Worm (Caenorhabditis elegans) whole organism, mixed stage, embryonic: ENCODE measurements around the gene pis-1.
A peak's percentile ranks its signal among the peaks of the same experiment; 100 is the strongest.

Experiments used
- M03D4.4 ChIP-seq: sonication (generic microtip); optimal IDR thresholded peaks from 2 replicates; lab custom pipeline; 2017; ENCODE audit warnings: mild to moderate bottlenecking, missing genetic modification characterization, missing compliant biosample characterization
- bed-3 ChIP-seq: fragments of 200-800 bp; sonication (Bioruptor generic); optimal IDR thresholded peaks from 3 replicates; lab custom pipeline; 2018; ENCODE audit warnings: mild to moderate bottlenecking, missing genetic modification characterization, moderate library complexity, missing compliant biosample characterization
- blmp-1 ChIP-seq: fragments of 150-350 bp; optimal IDR thresholded peaks from 2 replicates; lab custom pipeline; 2014; ENCODE audit warnings: missing biosample characterization, missing genetic modification characterization
- ceh-39 ChIP-seq: fragments of 150-350 bp; optimal IDR thresholded peaks from 2 replicates; lab custom pipeline; 2014; ENCODE audit warnings: missing biosample characterization, missing genetic modification characterization
- ceh-43 ChIP-seq: fragments of 200-800 bp; sonication (Bioruptor generic); optimal IDR thresholded peaks from 2 replicates; lab custom pipeline; 2018; ENCODE audit warnings: mild to moderate bottlenecking, missing genetic modification characterization, moderate library complexity, missing compliant biosample characterization
- ceh-83 ChIP-seq: fragments of 200-800 bp; sonication (Bioruptor generic); optimal IDR thresholded peaks from 2 replicates; lab custom pipeline; 2018; ENCODE audit warnings: mild to moderate bottlenecking, missing genetic modification characterization, missing compliant biosample characterization
- ces-1 ChIP-seq: fragments of 150-350 bp; optimal IDR thresholded peaks from 2 replicates; lab custom pipeline; 2014; ENCODE audit warnings: missing biosample characterization, missing genetic modification reagents, missing genetic modification characterization
- cnd-1 ChIP-seq: fragments of 200-800 bp; sonication (Bioruptor generic); optimal IDR thresholded peaks from 2 replicates; lab custom pipeline; 2018; ENCODE audit warnings: mild to moderate bottlenecking, missing genetic modification characterization, missing compliant biosample characterization
- drap-1 ChIP-seq: fragments of 200-800 bp; sonication (Bioruptor generic); optimal IDR thresholded peaks from 3 replicates; lab custom pipeline; 2018; ENCODE audit warnings: mild to moderate bottlenecking, missing genetic modification characterization, missing compliant biosample characterization
- elt-1 ChIP-seq: sonication (generic microtip); optimal IDR thresholded peaks from 2 replicates; lab custom pipeline; 2017; ENCODE audit warnings: missing genetic modification characterization, mild to moderate bottlenecking, missing compliant biosample characterization, antibody characterized with exemption, moderate library complexity, borderline replicate concordance; ENCODE audit not compliant: insufficient read depth
- elt-3 ChIP-seq: fragments of 150-350 bp; optimal IDR thresholded peaks from 2 replicates; lab custom pipeline; 2014; ENCODE audit warnings: missing biosample characterization, missing genetic modification characterization
- flh-1 ChIP-seq: fragments of 200-800 bp; sonication (Bioruptor generic); optimal IDR thresholded peaks from 2 replicates; lab custom pipeline; 2018; ENCODE audit warnings: mild to moderate bottlenecking, missing genetic modification characterization, moderate library complexity, missing compliant biosample characterization
- ham-2 ChIP-seq: fragments of 200-800 bp; sonication (Bioruptor generic); optimal IDR thresholded peaks from 2 replicates; lab custom pipeline; 2018; ENCODE audit warnings: mild to moderate bottlenecking, missing genetic modification characterization, missing compliant biosample characterization
- lsy-2 ChIP-seq: fragments of 150-350 bp; optimal IDR thresholded peaks from 2 replicates; lab custom pipeline; 2014; ENCODE audit warnings: missing biosample characterization, missing genetic modification characterization
- mab-5 ChIP-seq: fragments of 150-350 bp; optimal IDR thresholded peaks from 2 replicates; lab custom pipeline; 2014; ENCODE audit warnings: missing biosample characterization, missing genetic modification characterization
- mls-2 ChIP-seq: sonication (generic microtip); optimal IDR thresholded peaks from 2 replicates; lab custom pipeline; 2016; ENCODE audit warnings: mild to moderate bottlenecking, missing genetic modification characterization, moderate library complexity, missing compliant biosample characterization
- nhr-12 ChIP-seq: fragments of 150-350 bp; optimal IDR thresholded peaks from 2 replicates; lab custom pipeline; 2014; ENCODE audit warnings: missing biosample characterization, missing genetic modification characterization
- nhr-2 ChIP-seq: fragments of 150-350 bp; optimal IDR thresholded peaks from 2 replicates; lab custom pipeline; 2014; ENCODE audit warnings: missing biosample characterization, missing genetic modification characterization
- nhr-237 ChIP-seq: fragments of 150-350 bp; optimal IDR thresholded peaks from 2 replicates; lab custom pipeline; 2014; ENCODE audit warnings: missing biosample characterization, missing genetic modification characterization
- nhr-28 ChIP-seq: fragments of 150-350 bp; optimal IDR thresholded peaks from 2 replicates; lab custom pipeline; 2014; ENCODE audit warnings: missing biosample characterization, missing genetic modification characterization
- nhr-76 ChIP-seq: sonication (generic microtip); optimal IDR thresholded peaks from 2 replicates; lab custom pipeline; 2017; ENCODE audit warnings: missing biosample characterization, missing genetic modification characterization
- pha-4 ChIP-seq: fragments of 150-350 bp; optimal IDR thresholded peaks from 2 replicates; lab custom pipeline; 2018; ENCODE audit warnings: missing biosample characterization, missing genetic modification reagents, missing genetic modification characterization
- sem-2 ChIP-seq: fragments of 200-800 bp; sonication (Bioruptor generic); optimal IDR thresholded peaks from 2 replicates; lab custom pipeline; 2018; ENCODE audit warnings: mild to moderate bottlenecking, missing genetic modification characterization, missing compliant biosample characterization
- snpc-4 ChIP-seq: fragments of 150-350 bp; optimal IDR thresholded peaks from 2 replicates; lab custom pipeline; 2014; ENCODE audit warnings: missing biosample characterization, missing genetic modification characterization
- sptf-1 ChIP-seq: sonication (generic microtip); optimal IDR thresholded peaks from 2 replicates; lab custom pipeline; 2017; ENCODE audit warnings: mild to moderate bottlenecking, missing genetic modification characterization, moderate library complexity, missing compliant biosample characterization
- tbx-8 ChIP-seq: fragments of 200-800 bp; sonication (Bioruptor generic); optimal IDR thresholded peaks from 2 replicates; lab custom pipeline; 2018; ENCODE audit warnings: mild to moderate bottlenecking, missing genetic modification characterization, moderate library complexity, missing compliant biosample characterization
- unc-120 ChIP-seq: sonication (generic microtip); optimal IDR thresholded peaks from 2 replicates; lab custom pipeline; 2017; ENCODE audit warnings: missing genetic modification characterization, missing compliant biosample characterization; ENCODE audit not compliant: poor library complexity, severe bottlenecking
- unc-39 ChIP-seq: fragments of 150-350 bp; optimal IDR thresholded peaks from 2 replicates; lab custom pipeline; 2014; ENCODE audit warnings: missing biosample characterization, missing genetic modification characterization
- unc-62 ChIP-seq: fragments of 150-350 bp; optimal IDR thresholded peaks from 2 replicates; lab custom pipeline; 2014; ENCODE audit warnings: missing biosample characterization, missing genetic modification reagents, missing genetic modification characterization
- zip-8 ChIP-seq: fragments of 150-350 bp; optimal IDR thresholded peaks from 2 replicates; lab custom pipeline; 2014; ENCODE audit warnings: missing biosample characterization, missing genetic modification characterization
- ztf-11 ChIP-seq: fragments of 150-350 bp; optimal IDR thresholded peaks from 2 replicates; lab custom pipeline; 2014; ENCODE audit warnings: missing biosample characterization, missing genetic modification characterization

pis-1 gene

ce11 chrIV:9822585-9822984 lies 26.2 kb upstream of the pis-1 start:
- no peak for TF ChIP-seq elt-1 (tag; lab: Kevin White, UChicago)
- TF ChIP-seq cnd-1: no peak
- no peak for TF ChIP-seq unc-62 (GFP tag; lab: Kevin White, UChicago)
- TF ChIP-seq elt-3 (tag; lab: Kevin White, UChicago): no peak
- no peak for TF ChIP-seq ceh-83

- TF ChIP-seq zip-8 (tag; lab: Kevin White, UChicago) (no peak), lsy-2 (tag; lab: Kevin White, UChicago) (no peak), elt-1 (tag; lab: Kevin White, UChicago) (no peak), pha-4 (tag; lab: Kevin White, UChicago) (no peak), unc-39 (tag; lab: Kevin White, UChicago) (no peak), unc-120 (tag; lab: Kevin White, UChicago) (no peak), nhr-12 (tag; lab: Kevin White, UChicago) (no peak), cnd-1 (no peak), tbx-8 (GFP tag; lab: Kevin White, UChicago) (no peak), sptf-1 (tag; lab: Kevin White, UChicago) (no peak)
Observed at ce11 chrIV:9821621-9822020, 25.2 kb upstream of the pis-1 start, which contains the start of gene col-123. Gene col-123 (plus strand): TSS chrIV:9821921.

DNA sequence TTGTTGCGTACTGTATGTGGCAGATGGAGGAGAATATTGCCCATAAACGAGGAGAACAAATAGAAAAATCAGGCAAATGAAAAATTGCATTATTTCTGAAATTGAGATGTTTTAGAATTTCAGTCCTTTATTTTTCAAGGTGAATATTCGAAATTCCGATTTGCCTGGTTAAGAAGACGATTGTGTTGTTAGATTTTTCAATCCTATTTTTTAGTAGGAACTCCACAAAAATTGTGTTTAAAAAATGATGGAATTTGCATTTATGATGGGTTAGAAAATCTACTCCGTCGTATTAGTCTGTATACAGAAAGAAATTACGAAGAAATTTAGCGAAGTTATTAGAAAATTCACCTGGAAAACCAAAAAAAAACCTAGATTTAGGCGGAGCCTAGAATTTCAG lies 19.0 kb upstream of the pis-1 start, which contains the start of gene egl-20:
TSS of gene egl-20 (minus strand) at position 101 of the 400 bp plus-strand sequence.
- TF ChIP-seq nhr-237: no peak
- TF ChIP-seq unc-120 (tag; lab: Kevin White, UChicago): no peak
- no peak for TF ChIP-seq ceh-43 (GFP tag; lab: Kevin White, UChicago)
- no peak for TF ChIP-seq elt-1 (tag; lab: Kevin White, UChicago)
- no peak for TF ChIP-seq sptf-1 (tag; lab: Kevin White, UChicago)
- no peak for TF ChIP-seq snpc-4 (tag; lab: Kevin White, UChicago)
- no peak for TF ChIP-seq nhr-76 (tag; lab: Kevin White, UChicago)
- TF ChIP-seq tbx-8 (GFP tag; lab: Kevin White, UChicago): no peak
- no peak for TF ChIP-seq bed-3 (GFP tag; lab: Kevin White, UChicago)

ce11 chrIV:9811487-9811886 lies 15.1 kb upstream of the pis-1 start:
- TF ChIP-seq ztf-11 (tag; lab: Kevin White, UChicago): no peak
- TF ChIP-seq zip-8 (tag; lab: Kevin White, UChicago): no peak
- no peak for TF ChIP-seq bed-3 (GFP tag; lab: Kevin White, UChicago)
- TF ChIP-seq nhr-76 (tag; lab: Kevin White, UChicago): no peak
- no peak for TF ChIP-seq elt-3 (tag; lab: Kevin White, UChicago)
- no peak for TF ChIP-seq ceh-43 (GFP tag; lab: Kevin White, UChicago)
- TF ChIP-seq nhr-28: no peak
- TF ChIP-seq nhr-12 (tag; lab: Kevin White, UChicago): no peak

DNA sequence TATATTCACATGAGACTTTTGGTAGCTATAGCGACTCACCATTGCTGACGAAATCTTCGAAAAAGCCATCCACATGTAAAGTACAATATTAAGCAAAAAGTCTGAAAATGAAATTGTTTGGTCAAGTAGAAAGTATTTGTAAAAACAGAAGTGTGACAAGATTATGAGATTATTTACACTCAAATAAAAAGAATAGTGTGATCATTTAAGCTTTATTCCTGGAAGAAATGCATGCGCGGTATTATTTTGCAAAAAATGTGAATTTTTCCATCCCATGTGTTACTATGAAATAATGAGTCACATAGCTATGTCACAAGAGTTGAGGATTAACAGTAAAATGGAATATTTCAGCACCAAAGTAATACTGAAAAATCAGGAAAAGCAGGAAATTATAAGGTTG lies 14.2 kb upstream of the pis-1 start, which contains the start of gene dct-15:
TSS of gene dct-15 (minus strand) at position 101 of the 400 bp plus-strand sequence.
- no peak for TF ChIP-seq unc-120 (tag; lab: Kevin White, UChicago)
- TF ChIP-seq tbx-8 (GFP tag; lab: Kevin White, UChicago): no peak
- TF ChIP-seq mls-2 (tag; lab: Kevin White, UChicago): no peak
- TF ChIP-seq pha-4 (tag; lab: Kevin White, UChicago): no peak
- TF ChIP-seq ceh-43 (GFP tag; lab: Kevin White, UChicago): no peak
- TF ChIP-seq flh-1 (GFP tag; lab: Kevin White, UChicago): no peak
- no peak for TF ChIP-seq elt-1 (tag; lab: Kevin White, UChicago)
- no peak for TF ChIP-seq ces-1 (GFP tag; lab: Kevin White, UChicago)
- TF ChIP-seq ztf-11 (tag; lab: Kevin White, UChicago): no peak
- TF ChIP-seq unc-62 (GFP tag; lab: Kevin White, UChicago): no peak
- TF ChIP-seq unc-39 (tag; lab: Kevin White, UChicago): no peak
- no peak for TF ChIP-seq mab-5
- TF ChIP-seq bed-3 (GFP tag; lab: Kevin White, UChicago): no peak
- TF ChIP-seq blmp-1 (tag; lab: Kevin White, UChicago): no peak
- TF ChIP-seq nhr-28: no peak
- TF ChIP-seq drap-1: no peak
- TF ChIP-seq nhr-237: no peak

DNA sequence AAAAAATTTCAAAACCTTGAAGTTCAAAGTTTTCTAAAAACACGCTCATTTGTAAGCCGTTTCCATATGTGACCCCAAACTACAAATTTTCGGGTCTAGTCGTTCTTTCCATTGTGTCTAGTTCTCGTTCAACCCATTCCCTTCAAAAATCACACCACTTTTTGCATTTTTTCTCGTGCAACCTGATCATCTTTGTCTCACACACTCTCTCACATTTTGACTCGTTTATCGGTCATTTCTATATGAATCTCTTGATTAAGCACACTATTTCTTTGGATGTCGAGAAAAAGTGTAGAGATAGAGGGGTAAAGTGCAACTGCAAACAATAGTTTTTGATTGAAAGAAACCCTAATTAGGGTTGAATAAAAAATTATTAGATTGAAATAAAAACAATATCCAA lies 7.2 kb upstream of the pis-1 start:
- peak; percentile 66 for TF ChIP-seq ces-1 (GFP tag; lab: Kevin White, UChicago)
- no peak for TF ChIP-seq snpc-4 (tag; lab: Kevin White, UChicago)
- peak; percentile 53 for TF ChIP-seq ceh-39 (tag; lab: Kevin White, UChicago)
- no peak for TF ChIP-seq ham-2 (GFP tag; lab: Kevin White, UChicago)
- TF ChIP-seq unc-120 (tag; lab: Kevin White, UChicago): peak; percentile 52
- TF ChIP-seq elt-1 (tag; lab: Kevin White, UChicago): no peak
- no peak for TF ChIP-seq sem-2 (GFP tag; lab: Kevin White, UChicago)
- TF ChIP-seq nhr-76 (tag; lab: Kevin White, UChicago): no peak
- TF ChIP-seq M03D4.4 (tag; lab: Kevin White, UChicago): no peak
- TF ChIP-seq ceh-83: no peak
- no peak for TF ChIP-seq lsy-2 (tag; lab: Kevin White, UChicago)
- no peak for TF ChIP-seq flh-1 (GFP tag; lab: Kevin White, UChicago)
- TF ChIP-seq nhr-2 (tag; lab: Kevin White, UChicago): no peak
